Worm (Caenorhabditis elegans) whole organism, L1 larva: ENCODE data around the gene copb-1.
"Not testable (repeated sequence)": the region's sequence is repeated elsewhere in the genome, so short reads cannot be mapped to it uniquely, and the experiment has no call there.

ENCODE experiments used
- C04F5.9 ChIP-seq: sonication (generic microtip); optimal IDR thresholded peaks from 2 replicates; lab custom pipeline; 2016; ENCODE audit warnings: missing genetic modification characterization, missing compliant biosample characterization
- C34B4.2 ChIP-seq: sonication (generic microtip); optimal IDR thresholded peaks from 2 replicates; lab custom pipeline; 2017; ENCODE audit warnings: mild to moderate bottlenecking, missing genetic modification characterization, missing compliant biosample characterization
- F16B12.6 ChIP-seq: fragments of 150-350 bp; optimal IDR thresholded peaks from 2 replicates; lab custom pipeline; 2014; ENCODE audit warnings: missing biosample characterization, missing genetic modification characterization
- aly-2 ChIP-seq: fragments of 150-350 bp; optimal IDR thresholded peaks from 2 replicates; lab custom pipeline; 2014; ENCODE audit warnings: missing biosample characterization, missing genetic modification characterization
- blmp-1 ChIP-seq: fragments of 150-350 bp; optimal IDR thresholded peaks from 2 replicates; lab custom pipeline; 2014; ENCODE audit warnings: missing biosample characterization, missing genetic modification characterization
- ceh-63 ChIP-seq: fragments of 200-800 bp; sonication (Bioruptor generic); optimal IDR thresholded peaks from 2 replicates; lab custom pipeline; 2018; ENCODE audit warnings: mild to moderate bottlenecking, missing genetic modification characterization, missing compliant biosample characterization
- ceh-82 ChIP-seq, 3 experiments: fragments of 150-350 bp in 1 of 3; sonication (generic microtip) in 2 of 3; optimal IDR thresholded peaks; 2 replicates each; lab custom pipeline; 2014 to 2017; ENCODE audit warnings: missing biosample characterization in 3 of 3, missing genetic modification characterization in 3 of 3
- ces-1 ChIP-seq: fragments of 150-350 bp; optimal IDR thresholded peaks from 2 replicates; lab custom pipeline; 2014; ENCODE audit warnings: missing biosample characterization, missing genetic modification reagents, missing genetic modification characterization
- dsc-1 ChIP-seq: sonication (generic microtip); optimal IDR thresholded peaks from 2 replicates; lab custom pipeline; 2016; ENCODE audit warnings: mild to moderate bottlenecking, missing genetic modification characterization, missing compliant biosample characterization
- efl-1 ChIP-seq, 4 experiments: fragments of 150-350 bp; optimal IDR thresholded peaks in 3 of 4; peaks in 1 of 4; 1 replicate in 1 of 4; 2 replicates in 3 of 4; lab custom pipeline; 2014; ENCODE audit warnings: missing biosample characterization in 2 of 4, missing genetic modification characterization in 2 of 4, missing genetic modification reagents in 2 of 4
- efl-3 ChIP-seq: fragments of 200-800 bp; sonication (Bioruptor generic); optimal IDR thresholded peaks from 2 replicates; lab custom pipeline; 2018; ENCODE audit warnings: mild to moderate bottlenecking, missing genetic modification characterization, missing compliant biosample characterization
- egl-13 ChIP-seq: sonication (generic microtip); optimal IDR thresholded peaks from 2 replicates; lab custom pipeline; 2016; ENCODE audit warnings: missing genotype, missing genetic modification reagents, missing genetic modification characterization, missing compliant biosample characterization
- egl-27 ChIP-seq, 2 experiments: fragments of 150-350 bp in 1 of 2; sonication (generic microtip); optimal IDR thresholded peaks; 3 replicates each; lab custom pipeline; 2017 to 2018; ENCODE audit warnings: missing biosample characterization in 2 of 2, missing genetic modification characterization in 2 of 2, missing genetic modification reagents in 2 of 2
- elt-2 ChIP-seq: sonication (generic microtip); optimal IDR thresholded peaks from 2 replicates; lab custom pipeline; 2016; ENCODE audit warnings: missing genetic modification characterization, mild to moderate bottlenecking, inconsistent platforms, missing compliant biosample characterization, missing genetic modification reagents
- elt-3 ChIP-seq, 6 experiments: fragments of 150-350 bp in 1 of 6; sonication (generic microtip); optimal IDR thresholded peaks; 2 replicates each; lab custom pipeline; 2017 to 2018; ENCODE audit warnings: missing biosample characterization in 6 of 6, missing genetic modification characterization in 6 of 6, inconsistent platforms in 1 of 6
- ets-5 ChIP-seq: fragments of 200-800 bp; sonication (Bioruptor generic); IDR thresholded peaks from 2 replicates; pipeline ENCODE4 v1.3.6; 2022; ENCODE audit warnings: missing genetic modification characterization, missing compliant biosample characterization
- fkh-10 ChIP-seq: sonication (generic microtip); optimal IDR thresholded peaks from 2 replicates; lab custom pipeline; 2017; ENCODE audit warnings: missing biosample characterization, missing genetic modification reagents, missing genetic modification characterization
- fkh-4 ChIP-seq: sonication (generic microtip); optimal IDR thresholded peaks from 2 replicates; lab custom pipeline; 2016; ENCODE audit warnings: missing compliant biosample characterization, missing genetic modification characterization, borderline replicate concordance
- hlh-17 ChIP-seq: fragments of 200-800 bp; sonication (Bioruptor generic); optimal IDR thresholded peaks from 2 replicates; lab custom pipeline; 2018; ENCODE audit warnings: missing genetic modification characterization, mild to moderate bottlenecking, missing compliant biosample characterization, moderate library complexity, borderline replicate concordance
- irx-1 ChIP-seq: sonication (generic microtip); optimal IDR thresholded peaks from 2 replicates; lab custom pipeline; 2016; ENCODE audit warnings: missing genetic modification characterization, missing compliant biosample characterization
- isw-1 ChIP-seq: fragments of 200-800 bp; sonication (Bioruptor generic); IDR thresholded peaks from 2 replicates; pipeline ENCODE4 v1.3.6; 2022; ENCODE audit warnings: missing genetic modification characterization, missing compliant biosample characterization
- lin-14 ChIP-seq: fragments of 200-800 bp; sonication (Bioruptor generic); optimal IDR thresholded peaks from 2 replicates; lab custom pipeline; 2018; ENCODE audit warnings: mild to moderate bottlenecking, missing genetic modification characterization, moderate library complexity, missing compliant biosample characterization
- lin-15B ChIP-seq: fragments of 150-350 bp; sonication (generic microtip); optimal IDR thresholded peaks from 3 replicates; lab custom pipeline; 2014; ENCODE audit warnings: missing biosample characterization, missing genetic modification characterization
- lin-35 ChIP-seq, 2 experiments: fragments of 150-350 bp; optimal IDR thresholded peaks; 2 replicates each; lab custom pipeline; 2014; ENCODE audit warnings: missing biosample characterization in 2 of 2, missing genetic modification characterization in 2 of 2, missing genetic modification reagents in 2 of 2
- lin-39 ChIP-seq: fragments of 150-350 bp; optimal IDR thresholded peaks from 2 replicates; lab custom pipeline; 2014; ENCODE audit warnings: missing biosample characterization, missing genetic modification reagents, missing genetic modification characterization
- lsy-2 ChIP-seq, 2 experiments: fragments of 150-350 bp; optimal IDR thresholded peaks; 2 replicates each; lab custom pipeline; 2014; ENCODE audit warnings: missing biosample characterization in 2 of 2, missing genetic modification characterization in 2 of 2
- mdl-1 ChIP-seq, 2 experiments: fragments of 150-350 bp; optimal IDR thresholded peaks; 2 replicates each; lab custom pipeline; 2014 to 2017; ENCODE audit warnings: missing biosample characterization in 2 of 2, missing genetic modification characterization in 2 of 2, inconsistent platforms in 1 of 2
- nhr-19 ChIP-seq: fragments of 200-800 bp; sonication (Bioruptor generic); conservative IDR thresholded peaks from 2 replicates; pipeline ENCODE4 v1.3.6; 2022; ENCODE audit warnings: missing genetic modification characterization, missing compliant biosample characterization
- nhr-20 ChIP-seq: sonication (generic microtip); optimal IDR thresholded peaks from 2 replicates; lab custom pipeline; 2016; ENCODE audit warnings: mild to moderate bottlenecking, missing genetic modification characterization, missing compliant biosample characterization
- nhr-237 ChIP-seq: fragments of 150-350 bp; optimal IDR thresholded peaks from 2 replicates; lab custom pipeline; 2014; ENCODE audit warnings: missing biosample characterization, missing genetic modification characterization
- nhr-47 ChIP-seq: sonication (generic microtip); optimal IDR thresholded peaks from 2 replicates; lab custom pipeline; 2016; ENCODE audit warnings: mild to moderate bottlenecking, missing genetic modification characterization, moderate library complexity, missing compliant biosample characterization
- nhr-71 ChIP-seq: sonication (generic microtip); optimal IDR thresholded peaks from 2 replicates; lab custom pipeline; 2016; ENCODE audit warnings: mild to moderate bottlenecking, missing genetic modification characterization, moderate library complexity, missing compliant biosample characterization
- nhr-76 ChIP-seq: sonication (generic microtip); optimal IDR thresholded peaks from 2 replicates; lab custom pipeline; 2017; ENCODE audit warnings: missing biosample characterization, missing genetic modification characterization
- nhr-77 ChIP-seq: fragments of 150-350 bp; optimal IDR thresholded peaks from 2 replicates; lab custom pipeline; 2014; ENCODE audit warnings: missing biosample characterization, missing genetic modification characterization
- nhr-84 ChIP-seq: sonication (generic microtip); optimal IDR thresholded peaks from 2 replicates; lab custom pipeline; 2017; ENCODE audit warnings: missing biosample characterization, missing genetic modification characterization
- nhr-85 ChIP-seq: sonication (generic microtip); peaks from one replicate; lab custom pipeline; 2016; ENCODE audit warnings: missing genetic modification characterization, inconsistent platforms, missing compliant biosample characterization
- nhr-90 ChIP-seq: sonication (generic microtip); optimal IDR thresholded peaks from 2 replicates; lab custom pipeline; 2016; ENCODE audit warnings: mild to moderate bottlenecking, missing genetic modification characterization, missing compliant biosample characterization; ENCODE audit not compliant: poor library complexity
- snpc-4 ChIP-seq: fragments of 150-350 bp; optimal IDR thresholded peaks from 2 replicates; lab custom pipeline; 2014; ENCODE audit warnings: missing biosample characterization, missing genetic modification characterization
- snu-23 ChIP-seq: sonication (generic microtip); optimal IDR thresholded peaks from 2 replicates; lab custom pipeline; 2016; ENCODE audit warnings: missing genetic modification characterization, missing compliant biosample characterization
- sox-4 ChIP-seq: sonication (generic microtip); optimal IDR thresholded peaks from 2 replicates; lab custom pipeline; 2016; ENCODE audit warnings: missing genetic modification characterization, missing compliant biosample characterization
- sptf-1 ChIP-seq: fragments of 150-350 bp; optimal IDR thresholded peaks from 2 replicates; lab custom pipeline; 2014; ENCODE audit warnings: missing biosample characterization, missing genetic modification characterization
- tbx-2 ChIP-seq: sonication (generic microtip); optimal IDR thresholded peaks from 2 replicates; lab custom pipeline; 2016; ENCODE audit warnings: missing genetic modification characterization, missing compliant biosample characterization
- tlp-1 ChIP-seq: fragments of 150-350 bp; optimal IDR thresholded peaks from 2 replicates; lab custom pipeline; 2014; ENCODE audit warnings: missing biosample characterization, missing genetic modification characterization
- unc-62 ChIP-seq: fragments of 150-350 bp; optimal IDR thresholded peaks from 2 replicates; lab custom pipeline; 2014; ENCODE audit warnings: missing biosample characterization, missing genetic modification reagents, missing genetic modification characterization
- unc-86 ChIP-seq: sonication (generic microtip); optimal IDR thresholded peaks from 2 replicates; lab custom pipeline; 2016; ENCODE audit warnings: missing genetic modification characterization, missing compliant biosample characterization
- unc-98 ChIP-seq: fragments of 200-800 bp; sonication (Bioruptor generic); IDR thresholded peaks from 2 replicates; pipeline ENCODE4 v1.3.6; 2022; ENCODE audit warnings: missing genetic modification characterization, missing compliant biosample characterization
- vab-15 ChIP-seq: sonication (generic microtip); optimal IDR thresholded peaks from 2 replicates; lab custom pipeline; 2017; ENCODE audit warnings: missing genotype, mild to moderate bottlenecking, missing genetic modification characterization, missing compliant biosample characterization
- ztf-4 ChIP-seq: fragments of 150-350 bp; optimal IDR thresholded peaks from 2 replicates; lab custom pipeline; 2014; ENCODE audit warnings: missing biosample characterization, missing genetic modification characterization

The copb-1 gene

ce11 chrII:3126341-3126740, 47.7 kb downstream of the copb-1 start, which contains the start of gene ins-19:
TSS of gene ins-19 (minus strand) at chrII:3126441.
- TF ChIP-seq ets-5 (GFP tag; lab: Robert Waterston, UW) (no peak), sox-4 (tag; lab: Kevin White, UChicago) (no peak), tbx-2 (no peak), nhr-47 (tag; lab: Kevin White, UChicago) (no peak), irx-1 (tag; lab: Kevin White, UChicago) (no peak), blmp-1 (no peak), lsy-2 (tag; optimal IDR thresholded peaks at IDR 0.05; lab: Kevin White, UChicago) (no peak), elt-3 (tag; optimal IDR thresholded peaks at IDR 0.05; lab: Kevin White, UChicago) (no peak), nhr-77 (no peak), aly-2 (tag; lab: Kevin White, UChicago) (no peak), nhr-90 (tag; lab: Kevin White, UChicago) (no peak), ztf-4 (tag; lab: Kevin White, UChicago) (no peak), nhr-237 (tag; lab: Kevin White, UChicago) (no peak), lin-39 (tag; lab: Kevin White, UChicago) (no peak), ceh-82 (tag; optimal IDR thresholded peaks at IDR 0.05; lab: Kevin White, UChicago) (no peak), efl-1 (optimal IDR thresholded peaks at IDR 0.05; lab: Kevin White, UChicago) (no peak), efl-1 (GFP tag; optimal IDR thresholded peaks at IDR 0.05 in 1 of 2; lab: Kevin White, UChicago) (no peak), dsc-1 (tag; lab: Kevin White, UChicago) (no peak), nhr-19 (GFP tag; lab: Robert Waterston, UW) (no peak)

- not testable (repeated sequence) for TF ChIP-seq unc-86 (tag; lab: Kevin White, UChicago); vab-15 (tag; lab: Kevin White, UChicago); ceh-63 (GFP tag; lab: Kevin White, UChicago)
- TF ChIP-seq, all 84 proteins: peak for 0; not testable (repeated sequence) for 84
Observed at ce11 chrII:3126741-3127140, 48.1 kb downstream of the copb-1 start, which contains the start of gene ins-31. TSS of gene ins-31 (plus strand) at chrII:3127041.

ce11 chrII:3129007-3129406, 50.4 kb downstream of the copb-1 start, which contains the start of gene chil-24:
TSS of gene chil-24 (plus strand) at chrII:3129162.
- TF ChIP-seq unc-98, result no peak
- no peak for TF ChIP-seq tlp-1
- no peak for TF ChIP-seq nhr-47 (tag; lab: Kevin White, UChicago)
- TF ChIP-seq sptf-1 (tag; lab: Kevin White, UChicago), result no peak
- TF ChIP-seq unc-62 (GFP tag; lab: Kevin White, UChicago), result no peak
- no peak for TF ChIP-seq elt-2 (tag; lab: Kevin White, UChicago)
- no peak for TF ChIP-seq elt-3 (tag; optimal IDR thresholded peaks at IDR 0.05; lab: Kevin White, UChicago)
- peak in 1 of 2 experiments; percentile 16 for TF ChIP-seq mdl-1 (tag; optimal IDR thresholded peaks at IDR 0.05; lab: Kevin White, UChicago)
- TF ChIP-seq C34B4.2, result no peak
- TF ChIP-seq ceh-63 (GFP tag; lab: Kevin White, UChicago), result no peak
- no peak for TF ChIP-seq fkh-4
- no peak for TF ChIP-seq nhr-84 (tag; lab: Kevin White, UChicago)
- no peak for TF ChIP-seq ces-1 (GFP tag; lab: Kevin White, UChicago)
- peak; percentile 56 to 68 for TF ChIP-seq efl-1 (optimal IDR thresholded peaks at IDR 0.05; lab: Kevin White, UChicago)
- TF ChIP-seq efl-1 (GFP tag; optimal IDR thresholded peaks at IDR 0.05 in 1 of 2; lab: Kevin White, UChicago), result peak; percentile 14 to 92
- TF ChIP-seq lin-35 (GFP tag; optimal IDR thresholded peaks at IDR 0.05; lab: Kevin White, UChicago), result peak in 1 of 2 experiments; percentile 59
- TF ChIP-seq C04F5.9 (tag; lab: Kevin White, UChicago), result no peak
- TF ChIP-seq dsc-1 (tag; lab: Kevin White, UChicago), result no peak
- TF ChIP-seq hlh-17 (GFP tag; lab: Kevin White, UChicago), result no peak
- TF ChIP-seq fkh-10 (GFP tag; lab: Kevin White, UChicago), result no peak
- TF ChIP-seq isw-1 (GFP tag; lab: Robert Waterston, UW), result no peak
- TF ChIP-seq efl-3 (GFP tag; lab: Kevin White, UChicago), result no peak
- TF ChIP-seq snu-23 (GFP tag; lab: Kevin White, UChicago), result peak; percentile 44
- peak; percentile 13 for TF ChIP-seq F16B12.6 (tag; lab: Kevin White, UChicago)
- TF ChIP-seq nhr-20, result peak; percentile 53
- peak; percentile 16 for TF ChIP-seq snpc-4 (tag; lab: Kevin White, UChicago)
- no peak for TF ChIP-seq lin-14 (GFP tag; lab: Kevin White, UChicago)
- TF ChIP-seq lin-39 (tag; lab: Kevin White, UChicago), result no peak
- no peak for TF ChIP-seq egl-27 (tag; optimal IDR thresholded peaks at IDR 0.05; lab: Kevin White, UChicago)
- peak; percentile 77 for TF ChIP-seq nhr-85 (tag; lab: Kevin White, UChicago)
- TF ChIP-seq vab-15 (tag; lab: Kevin White, UChicago), result no peak
- TF ChIP-seq lin-15B (tag; lab: Kevin White, UChicago), result no peak
- TF ChIP-seq nhr-76 (tag; lab: Kevin White, UChicago), result no peak
- no peak for TF ChIP-seq egl-13 (tag; lab: Kevin White, UChicago)
- TF ChIP-seq nhr-71 (tag; lab: Kevin White, UChicago), result no peak
